Worm (Caenorhabditis elegans) whole organism, L2 larva: ENCODE results near the gene F53F1.3.
"Not testable (repeated sequence)": the region's sequence is repeated elsewhere in the genome, so short reads cannot be mapped to it uniquely, and the experiment has no call there.

Source experiments
- C34F6.9 ChIP-seq: fragments of 150-350 bp; optimal IDR thresholded peaks from 2 replicates; lab custom pipeline; 2014; ENCODE audit warnings: missing biosample characterization, missing genetic modification characterization
- R02D3.7 ChIP-seq: fragments of 150-350 bp; optimal IDR thresholded peaks from 2 replicates; lab custom pipeline; 2014; ENCODE audit warnings: missing biosample characterization, missing genetic modification characterization
- Y55F3AM.14 ChIP-seq: fragments of 200-800 bp; sonication (Bioruptor generic); optimal IDR thresholded peaks from 2 replicates; lab custom pipeline; 2018; ENCODE audit warnings: mild to moderate bottlenecking, missing genetic modification characterization, missing compliant biosample characterization
- ZK546.5 ChIP-seq: sonication (generic microtip); optimal IDR thresholded peaks from 2 replicates; lab custom pipeline; 2017; ENCODE audit warnings: missing biosample characterization, missing genetic modification characterization
- blmp-1 ChIP-seq: sonication (generic microtip); optimal IDR thresholded peaks from 2 replicates; lab custom pipeline; 2017; ENCODE audit warnings: missing genetic modification characterization, mild to moderate bottlenecking, missing compliant biosample characterization, antibody characterized with exemption, moderate library complexity; ENCODE audit not compliant: insufficient read depth
- ceh-16 ChIP-seq: fragments of 150-350 bp; optimal IDR thresholded peaks from 2 replicates; lab custom pipeline; 2014; ENCODE audit warnings: missing biosample characterization, missing genetic modification characterization
- ceh-82 ChIP-seq: fragments of 150-350 bp; optimal IDR thresholded peaks from 2 replicates; lab custom pipeline; 2014; ENCODE audit warnings: missing biosample characterization, missing genetic modification characterization
- crh-2 ChIP-seq: sonication (generic microtip); optimal IDR thresholded peaks from 2 replicates; lab custom pipeline; 2017; ENCODE audit warnings: missing biosample characterization, missing genetic modification characterization
- dmd-4 ChIP-seq: sonication (generic microtip); optimal IDR thresholded peaks from 2 replicates; lab custom pipeline; 2017; ENCODE audit warnings: missing biosample characterization, missing genetic modification characterization
- egl-27 ChIP-seq: sonication (generic microtip); optimal IDR thresholded peaks from 3 replicates; lab custom pipeline; 2017; ENCODE audit warnings: missing biosample characterization, missing genetic modification reagents, missing genetic modification characterization
- elt-1 ChIP-seq: fragments of 150-350 bp; optimal IDR thresholded peaks from 2 replicates; lab custom pipeline; 2014; ENCODE audit warnings: missing biosample characterization, missing genetic modification characterization
- elt-3 ChIP-seq: sonication (generic microtip); optimal IDR thresholded peaks from 2 replicates; lab custom pipeline; 2017; ENCODE audit warnings: missing biosample characterization, missing genetic modification characterization
- fos-1 ChIP-seq: fragments of 150-350 bp; optimal IDR thresholded peaks from 2 replicates; lab custom pipeline; 2014; ENCODE audit warnings: missing biosample characterization, missing genetic modification characterization
- gmeb-1 ChIP-seq: fragments of 150-350 bp; optimal IDR thresholded peaks from 2 replicates; lab custom pipeline; 2014; ENCODE audit warnings: missing biosample characterization, missing genetic modification characterization
- lin-11 ChIP-seq: fragments of 150-350 bp; sonication (generic microtip); optimal IDR thresholded peaks from 2 replicates; lab custom pipeline; 2014; ENCODE audit warnings: missing biosample characterization, missing genetic modification characterization, inconsistent platforms, mixed read lengths
- lin-39 ChIP-seq: fragments of 150-350 bp; optimal IDR thresholded peaks from 2 replicates; lab custom pipeline; 2014; ENCODE audit warnings: missing biosample characterization, missing genetic modification reagents, missing genetic modification characterization
- mab-5 ChIP-seq: fragments of 150-350 bp; optimal IDR thresholded peaks from 2 replicates; lab custom pipeline; 2014; ENCODE audit warnings: missing biosample characterization, missing genetic modification characterization
- mbf-1 ChIP-seq: sonication (generic microtip); optimal IDR thresholded peaks from 2 replicates; lab custom pipeline; 2017; ENCODE audit warnings: missing biosample characterization, missing genetic modification characterization
- nhr-10 ChIP-seq: sonication (generic microtip); optimal IDR thresholded peaks from 2 replicates; lab custom pipeline; 2017; ENCODE audit warnings: missing biosample characterization, missing genetic modification characterization
- nhr-12 ChIP-seq: fragments of 150-350 bp; optimal IDR thresholded peaks from 2 replicates; lab custom pipeline; 2014; ENCODE audit warnings: missing biosample characterization, missing genetic modification characterization
- nhr-21 ChIP-seq: fragments of 150-350 bp; optimal IDR thresholded peaks from 2 replicates; lab custom pipeline; 2014; ENCODE audit warnings: missing biosample characterization, missing genetic modification characterization
- nhr-23 ChIP-seq: fragments of 150-350 bp; optimal IDR thresholded peaks from 2 replicates; lab custom pipeline; 2014; ENCODE audit warnings: missing biosample characterization, missing genetic modification reagents, missing genetic modification characterization
- nhr-237 ChIP-seq: fragments of 150-350 bp; optimal IDR thresholded peaks from 2 replicates; lab custom pipeline; 2014; ENCODE audit warnings: missing biosample characterization, missing genetic modification characterization
- nhr-25 ChIP-seq: fragments of 150-350 bp; sonication (generic microtip); optimal IDR thresholded peaks from 3 replicates; lab custom pipeline; 2014; ENCODE audit warnings: missing biosample characterization, missing genetic modification characterization
- nhr-6 ChIP-seq: fragments of 150-350 bp; optimal IDR thresholded peaks from 2 replicates; lab custom pipeline; 2014; ENCODE audit warnings: missing biosample characterization, missing genetic modification characterization
- nhr-77 ChIP-seq: fragments of 150-350 bp; optimal IDR thresholded peaks from 2 replicates; lab custom pipeline; 2014; ENCODE audit warnings: missing biosample characterization, missing genetic modification characterization
- peb-1 ChIP-seq: fragments of 150-350 bp; optimal IDR thresholded peaks from 2 replicates; lab custom pipeline; 2014; ENCODE audit warnings: missing biosample characterization, missing genetic modification characterization
- sma-9 ChIP-seq, 2 experiments: fragments of 150-350 bp in 1 of 2; sonication (generic microtip) in 1 of 2; optimal IDR thresholded peaks; 2 replicates each; lab custom pipeline; 2014 to 2016; ENCODE audit warnings: missing genetic modification characterization in 2 of 2, mild to moderate bottlenecking in 1 of 2, missing biosample characterization in 1 of 2, missing compliant biosample characterization in 1 of 2, missing genetic modification reagents in 1 of 2, moderate library complexity in 1 of 2
- unc-39 ChIP-seq: fragments of 150-350 bp; optimal IDR thresholded peaks from 2 replicates; lab custom pipeline; 2014; ENCODE audit warnings: missing biosample characterization, missing genetic modification characterization
- unc-55 ChIP-seq: fragments of 150-350 bp; sonication (generic microtip); optimal IDR thresholded peaks from 3 replicates; lab custom pipeline; 2014; ENCODE audit warnings: missing biosample characterization, missing genetic modification reagents, missing genetic modification characterization
- unc-62 ChIP-seq: fragments of 150-350 bp; optimal IDR thresholded peaks from 2 replicates; lab custom pipeline; 2014; ENCODE audit warnings: missing biosample characterization, missing genetic modification reagents, missing genetic modification characterization
- zag-1 ChIP-seq: fragments of 150-350 bp; optimal IDR thresholded peaks from 2 replicates; lab custom pipeline; 2014; ENCODE audit warnings: missing biosample characterization, missing genetic modification characterization
- ztf-1 ChIP-seq: fragments of 200-800 bp; sonication (Bioruptor generic); conservative IDR thresholded peaks from 2 replicates; pipeline ENCODE4 v1.3.6; 2022; ENCODE audit warnings: missing genetic modification characterization, missing compliant biosample characterization
- ztf-11 ChIP-seq: sonication (generic microtip); optimal IDR thresholded peaks from 2 replicates; lab custom pipeline; 2017; ENCODE audit warnings: missing biosample characterization, missing genetic modification characterization
- ztf-4 ChIP-seq: fragments of 150-350 bp; optimal IDR thresholded peaks from 2 replicates; lab custom pipeline; 2014; ENCODE audit warnings: missing biosample characterization, missing genetic modification characterization

Gene F53F1.3

DNA sequence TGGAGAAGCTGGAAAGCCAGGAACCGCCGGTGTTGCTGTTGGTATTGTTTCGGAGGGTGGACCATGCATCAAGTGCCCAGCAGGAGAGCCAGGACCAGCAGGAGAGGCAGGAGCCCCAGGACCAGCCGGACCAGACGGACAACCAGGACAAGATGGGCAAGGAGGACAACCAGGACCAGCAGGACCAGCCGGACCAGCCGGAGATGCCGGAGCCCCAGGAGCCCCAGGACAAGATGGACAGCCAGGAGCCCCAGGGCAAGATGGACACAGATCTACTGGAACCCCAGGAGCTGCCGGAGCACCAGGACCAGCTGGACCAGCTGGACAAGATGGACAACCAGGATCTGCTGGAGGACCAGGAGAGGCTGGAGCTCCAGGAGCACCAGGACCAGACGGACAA, 34.8 kb downstream of the F53F1.3 start:
- TF ChIP-seq blmp-1 (tag; lab: Kevin White, UChicago): no peak
- no peak for TF ChIP-seq peb-1 (tag; lab: Kevin White, UChicago)
- TF ChIP-seq ZK546.5 (tag; lab: Kevin White, UChicago): no peak
- TF ChIP-seq ceh-16 (tag; lab: Kevin White, UChicago): no peak
- no peak for TF ChIP-seq lin-11 (tag; lab: Kevin White, UChicago)
- TF ChIP-seq ztf-11 (tag; lab: Kevin White, UChicago): no peak
- TF ChIP-seq ztf-4 (tag; lab: Kevin White, UChicago): no peak
- no peak for TF ChIP-seq dmd-4 (tag; lab: Kevin White, UChicago)
- TF ChIP-seq nhr-21 (tag; lab: Kevin White, UChicago): no peak
- TF ChIP-seq nhr-12 (tag; lab: Kevin White, UChicago): no peak
- TF ChIP-seq elt-3 (tag; lab: Kevin White, UChicago): no peak
- TF ChIP-seq Y55F3AM.14 (GFP tag; lab: Kevin White, UChicago): no peak
- TF ChIP-seq mbf-1 (tag; lab: Kevin White, UChicago): no peak
- TF ChIP-seq nhr-237 (tag; lab: Kevin White, UChicago): no peak
- no peak for TF ChIP-seq crh-2 (tag; lab: Kevin White, UChicago)
- TF ChIP-seq gmeb-1 (tag; lab: Kevin White, UChicago): no peak
- no peak for TF ChIP-seq unc-62 (GFP tag; lab: Kevin White, UChicago)
- no peak for TF ChIP-seq lin-39 (tag; lab: Kevin White, UChicago)
- no peak for TF ChIP-seq ztf-1 (GFP tag; lab: Robert Waterston, UW)
- no peak for TF ChIP-seq zag-1 (tag; lab: Kevin White, UChicago)
- TF ChIP-seq, all 48 proteins: peak for 0

DNA sequence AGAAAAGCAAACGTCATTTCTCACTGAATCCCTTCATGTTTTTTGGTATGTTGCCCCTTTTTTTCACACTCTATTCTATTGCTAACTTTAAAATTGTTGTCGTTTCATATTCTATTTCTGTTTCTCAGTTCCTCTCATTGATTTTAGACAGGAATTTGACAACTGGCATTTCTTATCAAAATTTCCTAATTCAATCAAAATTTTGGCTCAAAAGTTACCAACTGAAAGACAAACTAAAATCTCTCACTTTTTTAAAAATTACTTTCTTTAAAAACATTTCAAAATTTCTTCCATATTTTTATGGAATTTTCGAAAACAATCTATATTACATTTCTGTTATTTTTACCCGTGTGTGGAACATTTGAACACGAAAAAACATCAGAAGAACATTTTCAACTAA, 35.5 kb downstream of the F53F1.3 start, which contains the start of gene Y2H9A.6:
Gene Y2H9A.6 (plus strand): TSS at position 301 of the 400 bp plus-strand sequence.
- not testable (repeated sequence) for TF ChIP-seq mab-5, nhr-77, ceh-16 (tag; lab: Kevin White, UChicago)

DNA sequence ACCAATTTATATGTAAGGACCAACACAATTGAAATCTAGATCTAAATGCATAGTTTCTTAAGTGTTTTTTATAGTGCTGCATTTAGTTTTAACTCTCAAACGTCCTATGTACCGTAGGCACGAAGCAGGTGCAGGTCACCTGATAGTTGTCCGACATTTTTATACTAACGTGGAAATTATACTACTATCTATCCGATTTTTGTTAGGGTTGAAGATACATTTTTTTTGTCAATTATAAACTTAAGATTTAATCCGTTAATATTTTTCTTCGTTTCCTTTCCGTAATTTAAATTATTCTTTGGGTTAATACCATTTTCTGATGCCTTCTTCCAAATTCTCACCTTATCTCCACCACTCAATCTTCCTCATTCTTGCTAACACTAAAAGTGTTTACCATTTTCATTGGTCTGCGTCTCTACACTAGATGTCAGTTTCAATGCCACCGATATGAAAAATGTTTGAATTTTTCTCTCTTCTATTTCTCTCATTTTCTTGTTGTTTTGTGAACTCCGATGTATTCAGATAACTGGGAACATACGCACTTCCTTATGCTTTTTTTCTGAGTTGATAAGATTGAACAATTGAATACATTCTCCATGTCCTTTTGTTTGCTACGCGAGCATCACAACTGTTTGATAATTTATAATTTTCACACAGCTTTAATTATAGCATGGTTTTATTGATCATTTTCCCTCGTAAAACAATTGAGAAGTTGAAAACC, 37.3 kb downstream of the F53F1.3 start, which contains the start of gene Y2H9A.4:
Gene Y2H9A.4 (plus strand): TSS at position 671 of the 721 bp plus-strand sequence.
- no peak for TF ChIP-seq egl-27 (tag; lab: Kevin White, UChicago)
- TF ChIP-seq nhr-25 (tag; lab: Kevin White, UChicago): peak; percentile 31
- TF ChIP-seq crh-2 (tag; lab: Kevin White, UChicago): peak; percentile 56
- peak; percentile 28 for TF ChIP-seq mab-5 (tag; lab: Kevin White, UChicago)
- TF ChIP-seq C34F6.9 (tag; lab: Kevin White, UChicago): peak; percentile 23
- TF ChIP-seq nhr-6 (tag; lab: Kevin White, UChicago): no peak
- peak; percentile 53 for TF ChIP-seq fos-1 (tag; lab: Kevin White, UChicago)
- no peak for TF ChIP-seq Y55F3AM.14 (GFP tag; lab: Kevin White, UChicago)

DNA sequence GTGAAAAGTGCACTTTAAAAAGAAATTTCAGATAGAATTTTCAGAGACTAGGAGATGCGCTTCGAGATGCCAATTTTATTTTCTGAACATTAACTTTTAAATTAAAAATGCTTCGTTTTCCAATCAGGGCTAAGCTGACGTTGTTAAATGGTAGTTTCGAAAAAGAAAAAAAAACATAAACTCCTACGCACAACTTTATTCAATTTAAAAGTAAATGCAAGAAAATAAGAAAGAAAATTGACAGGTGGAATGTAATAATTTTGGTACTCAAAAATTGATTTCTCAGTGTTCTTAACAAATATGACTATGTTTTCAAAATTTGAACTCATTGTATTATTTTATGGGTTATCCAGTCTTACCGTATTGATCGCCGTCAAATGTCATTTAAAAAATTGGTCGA, 45.3 kb downstream of the F53F1.3 start, which contains the start of gene lurp-2:
Gene lurp-2 (plus strand): TSS at position 301 of the 400 bp plus-strand sequence.
- no peak for TF ChIP-seq elt-1 (tag; lab: Kevin White, UChicago)
- TF ChIP-seq zag-1 (tag; lab: Kevin White, UChicago): no peak

ce11 chrV:13455448-13455847, 47.4 kb downstream of the F53F1.3 start, which contains the start of gene lurp-3:
lurp-3 (plus strand) TSS chrV:13455748.
- TF ChIP-seq unc-55 (GFP tag; lab: Kevin White, UChicago) (no peak), ceh-82 (no peak), nhr-10 (tag; lab: Kevin White, UChicago) (no peak), sma-9 (GFP tag; optimal IDR thresholded peaks at IDR 0.05; lab: Kevin White, UChicago) (no peak), sma-9 (tag; optimal IDR thresholded peaks at IDR 0.05; lab: Kevin White, UChicago) (no peak), unc-39 (tag; lab: Kevin White, UChicago) (no peak), R02D3.7 (no peak), nhr-23 (tag; lab: Kevin White, UChicago) (no peak)
